Worm (Caenorhabditis elegans) whole organism, L1 larva: ENCODE measurements around the gene set-30.

Source experiments
- egl-13 ChIP-seq: sonication (generic microtip); optimal IDR thresholded peaks from 2 replicates; lab custom pipeline; 2016; ENCODE audit warnings: missing genotype, missing genetic modification reagents, missing genetic modification characterization, missing compliant biosample characterization
- elt-2 ChIP-seq: sonication (generic microtip); optimal IDR thresholded peaks from 2 replicates; lab custom pipeline; 2016; ENCODE audit warnings: missing genetic modification characterization, mild to moderate bottlenecking, inconsistent platforms, missing compliant biosample characterization, missing genetic modification reagents

ce11 chrX:4986354-4986753 lies 12.7 kb upstream of the set-30 start:
- TF ChIP-seq egl-13, result no peak
- TF ChIP-seq elt-2 (tag; lab: Kevin White, UChicago), result no peak
